Worm (Caenorhabditis elegans): Measurements from ENCODE around the gene srd-63.

- TF ChIP-seq unc-62 (GFP tag; optimal IDR thresholded peaks at IDR 0.05): no peak
- no peak for TF ChIP-seq lsl-1 (GFP tag; optimal IDR thresholded peaks at IDR 0.05)
- TF ChIP-seq hlh-26 (GFP tag; conservative IDR thresholded peaks at IDR 0.05): no peak
- TF ChIP-seq ztf-25 (GFP tag; IDR thresholded peaks at IDR 0.05): no peak
- TF ChIP-seq F52B5.7 (tag; optimal IDR thresholded peaks at IDR 0.05): no peak
- TF ChIP-seq F49E8.2 (tag; optimal IDR thresholded peaks at IDR 0.05; ENCODE audit: insufficient read depth): no peak
Measured at ce11 chrV:16419769-16420168, 26.1 kb upstream of the srd-63 start, which contains the start of gene F26D2.16.
